Worm (Caenorhabditis elegans): ENCODE results near the gene F42C5.5.
"Not testable (repeated sequence)": the region's sequence is repeated elsewhere in the genome, so short reads cannot be mapped to it uniquely, and the experiment has no call there.

Gene F42C5.5

DNA sequence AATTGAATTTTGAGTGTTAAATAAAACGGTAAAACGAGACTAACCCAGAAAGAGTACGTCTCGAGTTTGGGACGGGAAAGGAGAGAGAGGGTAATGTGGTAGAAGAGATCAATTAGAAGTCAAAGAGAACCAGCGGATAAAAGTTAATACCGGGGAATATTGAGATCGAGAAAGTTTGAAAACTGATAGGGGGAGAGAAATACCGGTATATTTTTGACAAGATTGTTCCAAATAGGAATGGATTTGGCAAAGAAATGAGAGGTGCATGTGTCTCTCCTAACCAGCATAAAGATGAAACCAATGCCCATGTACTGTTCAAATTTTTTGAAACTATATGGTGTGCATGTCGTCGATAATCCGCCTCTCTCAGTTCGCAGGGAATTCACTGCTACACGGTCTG, 39.3 kb downstream of the F42C5.5 start, which contains the start of gene C06E4.5:
Gene C06E4.5, plus strand, starts transcription at position 301 of the 400 bp plus-strand sequence.
- TF ChIP-seq unc-62 (GFP tag; optimal IDR thresholded peaks at IDR 0.05); F55B11.4 (tag; optimal IDR thresholded peaks at IDR 0.05; ENCODE audit: borderline replicate concordance, insufficient read depth); dpff-1 (tag; optimal IDR thresholded peaks at IDR 0.05): not testable (repeated sequence)

DNA sequence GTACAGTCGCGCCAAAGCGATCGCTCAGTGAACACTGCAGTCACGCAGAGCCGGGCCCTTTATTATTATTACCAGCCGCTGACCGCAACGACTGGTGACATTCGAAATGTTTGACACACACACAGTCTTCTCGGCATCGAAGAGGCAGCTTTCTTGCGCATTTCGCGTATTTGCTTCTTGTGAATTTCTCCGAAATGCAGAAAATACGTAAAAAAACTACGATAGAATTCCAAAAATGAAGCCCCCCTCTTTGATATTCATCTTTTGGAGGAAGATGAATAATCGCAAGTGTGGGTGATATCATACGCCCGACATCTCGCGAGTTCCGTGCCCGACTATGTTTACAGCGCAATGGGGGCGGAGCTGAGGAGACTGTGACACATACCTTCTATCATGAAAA, 40.8 kb downstream of the F42C5.5 start:
- TF ChIP-seq mcd-1 (GFP tag; IDR thresholded peaks at IDR 0.05) (0 out of 2 replicates have a peak, but pooled peaks have one; percentile 14), lin-40 (tag; optimal IDR thresholded peaks at IDR 0.05) (no peak), let-526 (GFP tag; IDR thresholded peaks at IDR 0.05) (no peak), madf-8 (GFP tag; conservative IDR thresholded peaks at IDR 0.05) (0 out of 2 replicates have a peak, but pooled peaks have one; percentile 28), lsl-1 (GFP tag; optimal IDR thresholded peaks at IDR 0.05) (peak; percentile 35), hmg-1.2 (GFP tag; IDR thresholded peaks at IDR 0.05) (peak; percentile 85), Y53G8AR.9 (GFP tag; conservative IDR thresholded peaks at IDR 0.05) (no peak), let-607 (tag; optimal IDR thresholded peaks at IDR 0.05) (no peak), D2030.7 (GFP tag; IDR thresholded peaks at IDR 0.05) (0 out of 2 replicates have a peak, but pooled peaks have one; percentile 38), ama-1 (optimal IDR thresholded peaks at IDR 0.05) (no peak), ama-1 (GFP tag; optimal IDR thresholded peaks at IDR 0.05) (no peak), snpc-1.1 (tag; optimal IDR thresholded peaks at IDR 0.05; ENCODE audit: insufficient read depth) (peak; percentile 91), attf-3 (GFP tag; conservative IDR thresholded peaks at IDR 0.05) (no peak), ceh-91 (GFP tag; IDR thresholded peaks at IDR 0.05) (0 out of 2 replicates have a peak, but pooled peaks have one; percentile 17), cebp-1 (GFP tag; IDR thresholded peaks at IDR 0.05) (no peak), cebp-1 (tag; optimal IDR thresholded peaks at IDR 0.05) (no peak), unc-62 (GFP tag; optimal IDR thresholded peaks at IDR 0.05) (no peak), ceh-100 (GFP tag; IDR thresholded peaks at IDR 0.05) (0 out of 2 replicates have a peak, but pooled peaks have one; percentile 27), dox-1 (GFP tag; IDR thresholded peaks at IDR 0.05) (peak; percentile 53; the same call in 1 of the 2 replicates), xnd-1 (tag; optimal IDR thresholded peaks at IDR 0.05) (no peak), madf-6 (GFP tag; IDR thresholded peaks at IDR 0.05) (peak; percentile 34; the same call in 1 of the 2 replicates), hmg-20 (GFP tag; IDR thresholded peaks at IDR 0.05) (no peak), snpc-4 (GFP tag; optimal IDR thresholded peaks at IDR 0.05) (peak; percentile 85), snpc-4 (tag; optimal IDR thresholded peaks at IDR 0.05) (peak; percentile 87 to 95 (median 88)), attf-6 (GFP tag; IDR thresholded peaks at IDR 0.05) (peak; percentile 92), pbrm-1 (GFP tag; IDR thresholded peaks at IDR 0.05) (peak; percentile 73), ztf-25 (GFP tag; IDR thresholded peaks at IDR 0.05) (no peak), F49E8.2 (tag; optimal IDR thresholded peaks at IDR 0.05; ENCODE audit: insufficient read depth) (peak; percentile 62), tbp1 (GFP tag; optimal IDR thresholded peaks at IDR 0.05) (peak; percentile 54), ztf-18 (tag; optimal IDR thresholded peaks at IDR 0.05) (no peak), snpc-3.4 (tag; optimal IDR thresholded peaks at IDR 0.05) (peak; percentile 64), pha-4 (tag; optimal IDR thresholded peaks at IDR 0.05) (no peak), ekl-4 (GFP tag; IDR thresholded peaks at IDR 0.05) (0 out of 2 replicates have a peak, but pooled peaks have one; percentile 27), B0336.3 (GFP tag; IDR thresholded peaks at IDR 0.05) (peak; percentile 58; the same call in 1 of the 2 replicates), him-1 (tag; optimal IDR thresholded peaks at IDR 0.05) (peak; percentile 76), hsf-1 (GFP tag; IDR thresholded peaks at IDR 0.05) (0 out of 2 replicates have a peak, but pooled peaks have one; percentile 37)

Measured in whole organism, young adult.